Fruit fly (Drosophila melanogaster): ENCODE measurements around the gene CG5916.

DNA sequence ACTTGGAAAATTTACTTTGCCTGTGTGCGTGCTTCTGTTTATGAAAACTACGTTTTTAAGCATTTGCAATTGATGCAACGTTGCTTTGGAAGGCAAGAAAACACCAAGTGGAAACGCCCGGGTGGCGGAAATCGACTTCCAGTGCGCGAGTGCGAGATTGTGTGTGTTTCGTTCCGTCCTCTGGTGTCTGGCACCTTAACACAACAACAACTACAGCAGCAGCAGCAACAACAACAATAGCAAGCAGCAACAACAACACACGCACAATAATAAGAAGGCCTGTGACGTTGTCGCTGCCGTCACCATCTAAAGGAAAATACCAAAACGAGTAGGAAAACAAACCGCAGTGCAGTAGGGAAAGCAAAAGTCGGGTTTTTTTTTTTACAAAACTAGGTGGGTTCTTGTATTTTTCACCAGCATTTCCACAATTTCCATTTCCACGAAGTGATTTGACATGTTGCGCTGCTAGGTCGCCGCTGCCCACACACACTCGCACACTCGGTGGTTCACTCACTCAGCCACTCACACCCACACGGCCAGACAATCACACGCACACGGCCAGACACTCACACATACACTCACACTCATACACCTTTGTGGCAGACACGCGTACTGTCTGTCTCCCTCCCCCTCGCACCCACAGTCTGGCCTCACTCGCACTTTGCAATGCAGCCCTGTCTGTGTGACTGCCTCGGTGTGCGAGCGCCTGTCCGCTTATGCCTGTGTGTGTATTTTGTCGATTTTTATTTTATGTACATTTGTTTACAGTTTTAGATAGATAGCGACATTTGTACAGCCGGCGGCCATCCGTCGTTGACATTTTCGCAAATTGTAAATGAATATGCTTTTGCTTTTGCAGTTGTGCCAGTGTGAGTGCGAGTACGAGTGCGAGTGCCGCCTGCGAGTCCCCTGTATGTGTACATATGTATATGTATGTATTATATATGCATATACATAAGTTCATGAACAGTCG is 47.3 kb upstream of the CG5916 start:
- TF ChIP-seq CTCF (optimal IDR thresholded peaks at IDR 0.05) (no peak), CG8478 (optimal IDR thresholded peaks at IDR 0.05) (peak; percentile 78)
